Fruit fly (Drosophila melanogaster) whole organism, prepupa: Measurements from ENCODE around the gene beg.

Experiments
- Blimp-1 ChIP-seq: fragments of 200-800 bp; sonication (Bioruptor generic); optimal IDR thresholded peaks from 3 replicates; lab custom pipeline; 2017; ENCODE audit warnings: missing biosample characterization, missing genetic modification characterization, mild to moderate bottlenecking, moderate library complexity, missing genetic modification reagents
- CG10669 ChIP-seq: fragments of 200-800 bp; sonication (Bioruptor generic); optimal IDR thresholded peaks from 3 replicates; lab custom pipeline; 2018; ENCODE audit warnings: missing biosample characterization, mild to moderate bottlenecking, missing genetic modification characterization, moderate library complexity
- CG11294 ChIP-seq: fragments of 200-800 bp; sonication (Bioruptor generic); IDR thresholded peaks from 2 replicates; pipeline ENCODE4 v1.3.6; 2022; ENCODE audit warnings: missing biosample characterization, missing genetic modification characterization
- CG11762 ChIP-seq: fragments of 200-800 bp; sonication (Bioruptor generic); optimal IDR thresholded peaks from 3 replicates; lab custom pipeline; 2016; ENCODE audit warnings: missing biosample characterization, missing genetic modification characterization; ENCODE audit not compliant: insufficient read depth
- CG11902 ChIP-seq: fragments of 200-800 bp; sonication (Bioruptor generic); optimal IDR thresholded peaks from 3 replicates; lab custom pipeline; 2016; ENCODE audit warnings: missing biosample characterization, missing genetic modification characterization
- CG15336 ChIP-seq: fragments of 200-800 bp; sonication (Bioruptor generic); IDR thresholded peaks from 2 replicates; pipeline ENCODE4 v1.3.6; 2022; ENCODE audit warnings: missing biosample characterization, missing genetic modification characterization
- CG1621 ChIP-seq: fragments of 200-800 bp; sonication (Bioruptor generic); optimal IDR thresholded peaks from 3 replicates; lab custom pipeline; 2018; ENCODE audit warnings: missing biosample characterization, mild to moderate bottlenecking, missing genetic modification characterization
- CG16779 ChIP-seq: fragments of 200-800 bp; sonication (Bioruptor generic); optimal IDR thresholded peaks from 3 replicates; lab custom pipeline; 2017; ENCODE audit warnings: missing biosample characterization, mild to moderate bottlenecking, missing genetic modification characterization
- CG3032 ChIP-seq: fragments of 200-800 bp; optimal IDR thresholded peaks from 2 replicates; lab custom pipeline; 2019; ENCODE audit warnings: missing biosample characterization, mild to moderate bottlenecking, missing genetic modification characterization, moderate library complexity
- CG31627 ChIP-seq: fragments of 200-800 bp; sonication (Bioruptor generic); optimal IDR thresholded peaks from 3 replicates; lab custom pipeline; 2016; ENCODE audit warnings: missing biosample characterization, missing genetic modification characterization
- CG3919 ChIP-seq: fragments of 200-800 bp; sonication (Bioruptor generic); optimal IDR thresholded peaks from 3 replicates; lab custom pipeline; 2016; ENCODE audit warnings: missing biosample characterization, missing genetic modification characterization
- CG6163 ChIP-seq: fragments of 200-800 bp; sonication (Bioruptor generic); IDR thresholded peaks from 3 replicates; pipeline ENCODE4 v1.3.6; 2022; ENCODE audit warnings: missing biosample characterization, missing genetic modification characterization
- CG6792 ChIP-seq: fragments of 200-800 bp; sonication (Bioruptor generic); optimal IDR thresholded peaks from 3 replicates; lab custom pipeline; 2016; ENCODE audit warnings: missing biosample characterization, missing genetic modification characterization
- CG6854 ChIP-seq: fragments of 200-800 bp; sonication (Bioruptor generic); optimal IDR thresholded peaks from 2 replicates; lab custom pipeline; 2017; ENCODE audit warnings: missing biosample characterization, mild to moderate bottlenecking, missing genetic modification characterization
- CG8319 ChIP-seq: fragments of 200-800 bp; sonication (Bioruptor generic); optimal IDR thresholded peaks from 3 replicates; lab custom pipeline; 2016; ENCODE audit warnings: missing biosample characterization, missing genetic modification characterization
- CG8632 ChIP-seq: fragments of 200-800 bp; sonication (Bioruptor generic); optimal IDR thresholded peaks from 3 replicates; lab custom pipeline; 2016; ENCODE audit warnings: missing biosample characterization, missing genetic modification characterization
- Eip75B ChIP-seq: fragments of 200-800 bp; sonication (Bioruptor generic); optimal IDR thresholded peaks from 3 replicates; lab custom pipeline; 2016; ENCODE audit warnings: missing biosample characterization, missing genetic modification characterization
- Eip78C ChIP-seq: fragments of 200-800 bp; sonication (Bioruptor generic); peaks from one replicate; lab custom pipeline; 2016; ENCODE audit warnings: missing biosample characterization, missing genetic modification characterization
- Eip93F ChIP-seq: fragments of 200-800 bp; sonication (Bioruptor generic); optimal IDR thresholded peaks from 2 replicates; lab custom pipeline; 2016; ENCODE audit warnings: missing biosample characterization, mild to moderate bottlenecking, missing genetic modification characterization
- Ets21C ChIP-seq: fragments of 200-800 bp; sonication (Bioruptor generic); optimal IDR thresholded peaks from 3 replicates; lab custom pipeline; 2016; ENCODE audit warnings: missing biosample characterization, missing genetic modification characterization
- Ets96B ChIP-seq: fragments of 200-800 bp; optimal IDR thresholded peaks from 2 replicates; lab custom pipeline; 2019; ENCODE audit warnings: missing biosample characterization, mild to moderate bottlenecking, missing genetic modification characterization, moderate library complexity
- Hr39 ChIP-seq: fragments of 200-800 bp; sonication (Bioruptor generic); optimal IDR thresholded peaks from 2 replicates; lab custom pipeline; 2016; ENCODE audit warnings: missing biosample characterization, missing genetic modification characterization
- Lpt ChIP-seq: fragments of 200-800 bp; sonication (Bioruptor generic); optimal IDR thresholded peaks from 3 replicates; lab custom pipeline; 2016; ENCODE audit warnings: missing biosample characterization, missing genetic modification characterization
- Met ChIP-seq: fragments of 200-800 bp; sonication (Bioruptor generic); optimal IDR thresholded peaks from 3 replicates; lab custom pipeline; 2016; ENCODE audit warnings: missing biosample characterization, missing genetic modification characterization
- OdsH ChIP-seq: fragments of 200-800 bp; sonication (Bioruptor generic); optimal IDR thresholded peaks from 3 replicates; lab custom pipeline; 2016; ENCODE audit warnings: missing biosample characterization, missing genetic modification characterization
- Smox ChIP-seq: fragments of 200-800 bp; sonication (Bioruptor generic); optimal IDR thresholded peaks from 3 replicates; lab custom pipeline; 2016; ENCODE audit warnings: missing biosample characterization, missing genetic modification characterization
- Sox14 ChIP-seq: fragments of 200-800 bp; sonication (Bioruptor generic); optimal IDR thresholded peaks from 3 replicates; lab custom pipeline; 2016; ENCODE audit warnings: missing biosample characterization, missing genetic modification characterization
- Sox15 ChIP-seq: fragments of 200-800 bp; sonication (Bioruptor generic); optimal IDR thresholded peaks from 3 replicates; lab custom pipeline; 2016; ENCODE audit warnings: missing biosample characterization, missing genetic modification characterization
- achi ChIP-seq: fragments of 200-800 bp; sonication (Bioruptor generic); optimal IDR thresholded peaks from 3 replicates; lab custom pipeline; 2016; ENCODE audit warnings: missing biosample characterization, missing genetic modification characterization
- cyc ChIP-seq: fragments of 200-800 bp; sonication (Bioruptor generic); optimal IDR thresholded peaks from 3 replicates; lab custom pipeline; 2016; ENCODE audit warnings: missing biosample characterization, missing genetic modification characterization
- dac ChIP-seq: fragments of 200-800 bp; sonication (Bioruptor generic); optimal IDR thresholded peaks from 2 replicates; lab custom pipeline; 2017; ENCODE audit warnings: missing biosample characterization, mild to moderate bottlenecking, missing genetic modification characterization
- dsx ChIP-seq: fragments of 200-800 bp; optimal IDR thresholded peaks from 3 replicates; lab custom pipeline; 2019; ENCODE audit warnings: missing biosample characterization, mild to moderate bottlenecking, missing genetic modification characterization, moderate library complexity; ENCODE audit not compliant: poor library complexity, severe bottlenecking
- esn ChIP-seq: fragments of 200-800 bp; sonication (Bioruptor generic); optimal IDR thresholded peaks from 2 replicates; lab custom pipeline; 2016; ENCODE audit warnings: missing biosample characterization, mild to moderate bottlenecking, missing genetic modification characterization, moderate library complexity
- fd59A ChIP-seq: fragments of 200-800 bp; sonication (Bioruptor generic); optimal IDR thresholded peaks from 2 replicates; lab custom pipeline; 2017; ENCODE audit warnings: missing biosample characterization, mild to moderate bottlenecking, missing genetic modification characterization, missing genetic modification reagents
- fd85E ChIP-seq: fragments of 200-800 bp; sonication (Bioruptor generic); optimal IDR thresholded peaks from 3 replicates; lab custom pipeline; 2016; ENCODE audit warnings: missing biosample characterization, missing genetic modification characterization
- fkh ChIP-seq: fragments of 200-800 bp; sonication (Bioruptor generic); optimal IDR thresholded peaks from 3 replicates; lab custom pipeline; 2017; ENCODE audit warnings: missing biosample characterization, mild to moderate bottlenecking, missing genetic modification characterization, moderate library complexity
- lz ChIP-seq: fragments of 200-800 bp; sonication (Bioruptor generic); optimal IDR thresholded peaks from 3 replicates; lab custom pipeline; 2016; ENCODE audit warnings: missing biosample characterization, missing genetic modification characterization
- net ChIP-seq: fragments of 200-800 bp; sonication (Bioruptor generic); optimal IDR thresholded peaks from 3 replicates; lab custom pipeline; 2016; ENCODE audit warnings: missing biosample characterization, missing genetic modification characterization
- spab ChIP-seq: fragments of 200-800 bp; sonication (Bioruptor generic); optimal IDR thresholded peaks from 2 replicates; lab custom pipeline; 2017; ENCODE audit warnings: missing biosample characterization, mild to moderate bottlenecking, missing genetic modification characterization, missing genetic modification reagents
- topi ChIP-seq: fragments of 200-800 bp; sonication (Bioruptor generic); optimal IDR thresholded peaks from 3 replicates; lab custom pipeline; 2016; ENCODE audit warnings: missing biosample characterization, missing genetic modification characterization
- vri ChIP-seq: fragments of 200-800 bp; sonication (Bioruptor generic); optimal IDR thresholded peaks from 3 replicates; lab custom pipeline; 2016; ENCODE audit warnings: missing biosample characterization, mild to moderate bottlenecking, missing genetic modification characterization

beg gene

DNA sequence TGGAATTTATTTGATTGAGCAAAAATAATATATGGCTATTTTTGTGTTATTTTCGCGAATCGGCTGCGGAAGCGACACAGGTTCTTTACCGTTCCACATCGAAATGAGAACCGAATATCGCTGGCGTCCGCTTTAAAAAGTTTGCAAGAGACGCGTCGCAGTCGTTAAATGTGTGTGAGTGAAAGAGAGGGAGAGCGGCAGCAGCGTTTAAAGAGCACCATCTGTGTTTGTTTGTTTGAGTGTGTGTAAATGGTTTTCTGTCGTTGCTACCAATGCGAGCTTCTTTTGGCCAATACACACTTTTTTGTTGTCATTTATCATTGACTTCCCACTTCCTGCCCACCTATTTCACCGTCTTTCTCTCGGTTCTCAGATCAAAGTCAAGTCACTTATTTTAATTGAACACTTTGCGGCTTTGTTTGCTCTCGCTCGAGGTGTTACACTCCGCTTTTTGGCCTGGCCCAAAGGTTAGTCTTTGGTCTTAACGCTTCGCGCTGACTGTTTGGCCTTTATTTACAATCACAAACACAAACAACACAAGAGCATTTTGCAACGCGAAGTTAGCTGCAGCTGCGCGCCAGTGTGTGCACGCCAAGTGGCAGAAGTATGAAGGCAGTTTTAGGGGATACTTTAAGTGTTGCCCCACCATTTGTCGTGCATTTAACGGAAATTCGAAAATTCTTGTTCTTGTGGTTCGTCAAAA, 23.3 kb upstream of the beg start, which contains the start of gene CG3764 (continued):
- TF ChIP-seq CG6854 (peak; percentile 81), CG11762 (no peak), CG16779 (tag; lab: Kevin White, UChicago) (peak; percentile 42), Eip93F (GFP tag; lab: Kevin White, UChicago) (no peak), Smox (GFP tag; lab: Kevin White, UChicago) (peak; percentile 34), vri (GFP tag; lab: Kevin White, UChicago) (peak; percentile 30), esn (GFP tag; lab: Kevin White, UChicago) (peak; percentile 63), Ets96B (tag; lab: Kevin White, UChicago) (no peak), Lpt (GFP tag; lab: Kevin White, UChicago) (no peak)

DNA sequence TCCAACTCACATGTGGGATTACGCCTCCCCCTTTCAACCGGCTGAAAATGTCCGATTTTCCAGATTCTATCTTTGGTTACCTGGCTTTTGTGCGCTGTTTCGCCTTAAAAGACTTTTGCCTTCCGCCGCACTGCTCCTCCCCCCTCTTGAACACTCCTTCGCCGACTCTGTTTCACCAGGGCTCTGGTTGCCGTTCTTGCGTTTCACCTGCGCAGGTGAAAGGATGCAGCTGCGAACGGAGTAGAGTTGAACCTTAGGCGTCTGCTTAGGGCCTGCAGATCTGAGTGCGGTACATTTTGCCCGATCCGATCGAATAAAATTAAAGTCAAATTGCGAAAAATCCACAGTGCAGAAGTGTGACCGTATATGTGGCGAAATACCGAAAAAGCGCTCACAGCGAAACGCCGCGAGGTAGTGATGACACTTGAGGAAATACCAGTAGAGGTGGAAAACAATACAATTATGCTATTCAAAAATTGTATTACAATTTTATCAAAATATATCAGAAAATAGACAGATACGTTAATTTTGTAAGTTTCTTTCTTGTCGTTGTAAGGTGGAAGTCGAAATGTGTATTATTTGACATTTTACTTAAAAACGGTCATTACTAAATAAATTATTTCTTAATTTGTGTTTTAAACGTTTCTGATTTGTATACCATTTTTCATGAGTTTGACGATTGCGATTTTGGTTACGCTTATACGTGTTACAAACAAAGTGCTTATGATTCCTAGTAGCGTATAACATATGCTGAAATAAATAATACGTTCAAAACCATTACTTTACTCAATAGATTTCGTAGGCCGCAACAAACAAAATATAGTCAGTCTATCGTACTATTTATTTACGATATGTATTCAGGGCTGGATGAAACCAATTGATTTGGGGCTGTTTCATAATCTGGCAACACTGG, 19.5 kb upstream of the beg start, which contains the start of the genes CG6664 and CG7728:
CG6664 (minus strand) TSS at position 518 of the 913 bp plus-strand sequence.
CG7728 (plus strand) TSS at position 874 of the 913 bp plus-strand sequence.
- TF ChIP-seq CG6163 (0 out of 3 replicates have a peak, but pooled peaks have one; percentile 47), lz (GFP tag; lab: Kevin White, UChicago) (peak; percentile 71), Sox15 (GFP tag; lab: Kevin White, UChicago) (peak; percentile 42), Eip78C (GFP tag; lab: Kevin White, UChicago) (peak; percentile 60), Eip75B (GFP tag; lab: Kevin White, UChicago) (no peak), fkh (GFP tag; lab: Kevin White, UChicago) (peak; percentile 99), spab (GFP tag; lab: Kevin White, UChicago) (no peak), Sox14 (GFP tag; lab: Kevin White, UChicago) (peak; percentile 42), net (no peak), Lpt (GFP tag; lab: Kevin White, UChicago) (peak; percentile 19), fd59A (GFP tag; lab: Kevin White, UChicago) (peak; percentile 34), Hr39 (GFP tag; lab: Kevin White, UChicago) (peak; percentile 56), OdsH (GFP tag; lab: Kevin White, UChicago) (no peak), Blimp-1 (peak; percentile 6), CG8632 (peak; percentile 48), Ets21C (peak; percentile 54), CG8319 (GFP tag; lab: Kevin White, UChicago) (no peak), CG11762 (peak; percentile 37), CG11902 (GFP tag; lab: Kevin White, UChicago) (peak; percentile 41), CG3032 (peak; percentile 64), CG3919 (GFP tag; lab: Kevin White, UChicago) (peak; percentile 33), topi (peak; percentile 60), Smox (GFP tag; lab: Kevin White, UChicago) (no peak), fd85E (no peak), CG31627 (peak; percentile 65), cyc (GFP tag; lab: Kevin White, UChicago) (peak; percentile 57), dac (peak; percentile 15), CG6792 (GFP tag; lab: Kevin White, UChicago) (peak; percentile 14), esn (GFP tag; lab: Kevin White, UChicago) (peak; percentile 67)

DNA sequence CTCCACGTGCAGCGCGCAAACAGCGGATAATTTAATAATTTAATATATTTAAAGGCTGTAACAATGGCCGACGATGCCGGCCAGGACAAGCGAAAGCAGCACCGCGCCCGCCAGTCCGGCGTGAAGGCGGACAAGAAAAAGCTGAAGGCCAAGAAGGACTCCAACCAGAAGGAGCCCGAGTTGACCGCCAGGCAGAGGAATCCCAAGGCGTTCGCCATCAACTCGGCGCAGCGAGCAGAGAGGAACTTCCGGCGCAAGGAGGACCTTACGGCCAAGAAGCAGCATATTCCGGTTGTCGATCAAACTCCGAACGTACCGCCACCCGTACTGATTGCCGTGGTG, 18.9 kb upstream of the beg start:
- no peak for TF ChIP-seq Ets96B (tag; lab: Kevin White, UChicago)
- no peak for TF ChIP-seq achi (GFP tag; lab: Kevin White, UChicago)
- no peak for TF ChIP-seq CG15336
- TF ChIP-seq CG6163, result no peak
- TF ChIP-seq Met (GFP tag; lab: Kevin White, UChicago), result no peak
- TF ChIP-seq vri (GFP tag; lab: Kevin White, UChicago), result no peak
- TF ChIP-seq CG10669, result no peak
- no peak for TF ChIP-seq CG11294 (GFP tag; lab: Robert Waterston, UW)
- no peak for TF ChIP-seq dsx
- TF ChIP-seq CG6792 (GFP tag; lab: Kevin White, UChicago), result no peak
- no peak for TF ChIP-seq CG1621 (tag; lab: Kevin White, UChicago)
